Fruit fly (Drosophila melanogaster): ENCODE results near the gene msi.

msi gene

dm6 chr3R:25490778-25491664, 24.9 kb upstream of the msi start, which contains the start of the genes Gnpat and CG5112 (continued):
- no peak for TF ChIP-seq hkb (optimal IDR thresholded peaks at IDR 0.05)
- peak; percentile 11; the same call in 1 of the 2 replicates for TF ChIP-seq hkb (GFP tag; IDR thresholded peaks at IDR 0.05)
- TF ChIP-seq crol (GFP tag; IDR thresholded peaks at IDR 0.05): no peak
- no peak for TF ChIP-seq dan (GFP tag; IDR thresholded peaks at IDR 0.05)
- TF ChIP-seq CG31365 (tag; optimal IDR thresholded peaks at IDR 0.05): no peak
- TF ChIP-seq sob (GFP tag; IDR thresholded peaks at IDR 0.05): peak; percentile 80
- TF ChIP-seq ftz-f1 (GFP tag; optimal IDR thresholded peaks at IDR 0.05): peak; percentile 61
- TF ChIP-seq oc (tag; optimal IDR thresholded peaks at IDR 0.05): no peak
- no peak for TF ChIP-seq Tbp (GFP tag; optimal IDR thresholded peaks at IDR 0.05)
- peak; percentile 88 for TF ChIP-seq CG17186 (GFP tag; optimal IDR thresholded peaks at IDR 0.05)
- TF ChIP-seq gro (GFP tag; optimal IDR thresholded peaks at IDR 0.05): peak; percentile 74
- TF ChIP-seq sqz (GFP tag; optimal IDR thresholded peaks at IDR 0.05): peak; percentile 39
- TF ChIP-seq CG4617 (GFP tag; optimal IDR thresholded peaks at IDR 0.05; ENCODE audit: borderline replicate concordance): peak; percentile 7
- TF ChIP-seq dysf (GFP tag; IDR thresholded peaks at IDR 0.05): peak; percentile 74
- TF ChIP-seq NK7.1 (GFP tag; optimal IDR thresholded peaks at IDR 0.05): peak; percentile 9
- TF ChIP-seq CG17802 (tag; optimal IDR thresholded peaks at IDR 0.05): peak; percentile 72
- peak; percentile 42 for TF ChIP-seq eyg (GFP tag; optimal IDR thresholded peaks at IDR 0.05)
- TF ChIP-seq CG14860 (GFP tag; IDR thresholded peaks at IDR 0.05; ENCODE audit: partially characterized antibody): peak; percentile 49; the same call in 2 of the 3 replicates
- peak; percentile 46 for TF ChIP-seq trem (tag; optimal IDR thresholded peaks at IDR 0.05)
- TF ChIP-seq CG34422 (GFP tag; IDR thresholded peaks at IDR 0.05): peak; percentile 70; the same call in 2 of the 3 replicates
- peak; percentile 43 for TF ChIP-seq bcd (GFP tag; optimal IDR thresholded peaks at IDR 0.05)
- peak; percentile 89 for TF ChIP-seq CG1603 (tag; optimal IDR thresholded peaks at IDR 0.05)
- TF ChIP-seq dimm (GFP tag; IDR thresholded peaks at IDR 0.05): peak; percentile 33; the same call in 1 of the 2 replicates
- no peak for TF ChIP-seq CG3065 (GFP tag; optimal IDR thresholded peaks at IDR 0.05)
- peak; percentile 55 for TF ChIP-seq CG7372 (GFP tag; IDR thresholded peaks at IDR 0.05)
- TF ChIP-seq CG8359 (GFP tag; optimal IDR thresholded peaks at IDR 0.05; ENCODE audit: borderline replicate concordance): no peak
- peak; percentile 30 for TF ChIP-seq CG1647 (GFP tag; optimal IDR thresholded peaks at IDR 0.05)
- TF ChIP-seq CG32532 (GFP tag; IDR thresholded peaks at IDR 0.05): peak; percentile 83
- TF ChIP-seq tll (GFP tag; optimal IDR thresholded peaks at IDR 0.05): no peak
- peak; percentile 66 for TF ChIP-seq Adf1 (GFP tag; IDR thresholded peaks at IDR 0.05)
- peak; percentile 55 for TF ChIP-seq CG6813 (GFP tag; optimal IDR thresholded peaks at IDR 0.05)
- no peak for TF ChIP-seq en (GFP tag; optimal IDR thresholded peaks at IDR 0.05)
- peak; percentile 36 for TF ChIP-seq CG7987 (GFP tag; optimal IDR thresholded peaks at IDR 0.05)
- peak; percentile 80 for TF ChIP-seq H2.0 (GFP tag; IDR thresholded peaks at IDR 0.05)
- peak; percentile 61; the same call in 1 of the 2 replicates for TF ChIP-seq Xrp1 (GFP tag; IDR thresholded peaks at IDR 0.05)
- peak; percentile 64 for TF ChIP-seq CG5953 (GFP tag; IDR thresholded peaks at IDR 0.05)
- TF ChIP-seq HLH3B (GFP tag; IDR thresholded peaks at IDR 0.05): peak; percentile 70
- no peak for TF ChIP-seq fd64A (GFP tag; optimal IDR thresholded peaks at IDR 0.05)
- TF ChIP-seq Xbp1 (GFP tag; optimal IDR thresholded peaks at IDR 0.05): peak; percentile 72
- no peak; the same call in 1 of the 2 replicates for TF ChIP-seq GATAe (GFP tag; conservative IDR thresholded peaks at IDR 0.05)
- peak; percentile 69 for TF ChIP-seq Ptx1 (GFP tag; IDR thresholded peaks at IDR 0.05)
- TF ChIP-seq CG7556 (GFP tag; optimal IDR thresholded peaks at IDR 0.05): peak; percentile 58
- TF ChIP-seq vnd (GFP tag; IDR thresholded peaks at IDR 0.05; ENCODE audit: partially characterized antibody): peak; percentile 46
- TF ChIP-seq kni (GFP tag; optimal IDR thresholded peaks at IDR 0.05): no peak
- no peak for TF ChIP-seq cwo (GFP tag; optimal IDR thresholded peaks at IDR 0.05)
- TF ChIP-seq CG10462 (GFP tag; optimal IDR thresholded peaks at IDR 0.05): no peak
- peak; percentile 55 for TF ChIP-seq maf-S (GFP tag; optimal IDR thresholded peaks at IDR 0.05)
- TF ChIP-seq CG18619 (GFP tag; optimal IDR thresholded peaks at IDR 0.05): peak; percentile 45
- peak; percentile 62 for TF ChIP-seq CG12299 (tag; optimal IDR thresholded peaks at IDR 0.05)
